Fruit fly (Drosophila melanogaster): ENCODE data around the gene ct.

- TF ChIP-seq psq (optimal IDR thresholded peaks at IDR 0.05), result no peak
- no peak for TF ChIP-seq pan (optimal IDR thresholded peaks at IDR 0.05)
- TF ChIP-seq usp (GFP tag; optimal IDR thresholded peaks at IDR 0.05), result no peak
- TF ChIP-seq EcR (GFP tag; optimal IDR thresholded peaks at IDR 0.05), result no peak
- no peak for TF ChIP-seq CG8478 (optimal IDR thresholded peaks at IDR 0.05)
- TF ChIP-seq Dll (optimal IDR thresholded peaks at IDR 0.05), result no peak
Measured at dm6 chrX:7657429-7657828, 49.2 kb downstream of the ct start.
